Fruit fly (Drosophila melanogaster) whole organism, adult: ENCODE results near the gene CG46430.

Source experiments
- CG11617 ChIP-seq: fragments of 200-800 bp; sonication (Bioruptor generic); optimal IDR thresholded peaks from 2 replicates; lab custom pipeline; 2017; ENCODE audit warnings: mild to moderate bottlenecking, missing biosample characterization, missing genetic modification reagents, missing genetic modification characterization
- CG12768 ChIP-seq: fragments of 200-800 bp; sonication (Bioruptor generic); optimal IDR thresholded peaks from 2 replicates; lab custom pipeline; 2017; ENCODE audit warnings: missing biosample characterization, missing genetic modification characterization, mild to moderate bottlenecking, moderate library complexity, missing genetic modification reagents
- CG14711 ChIP-seq: fragments of 200-800 bp; sonication (Bioruptor generic); optimal IDR thresholded peaks from 2 replicates; lab custom pipeline; 2018; ENCODE audit warnings: missing biosample characterization, mild to moderate bottlenecking, missing genetic modification characterization, moderate library complexity
- CG1620 ChIP-seq: fragments of 200-800 bp; sonication (Bioruptor generic); optimal IDR thresholded peaks from 2 replicates; lab custom pipeline; 2016; ENCODE audit warnings: missing biosample characterization, missing genetic modification characterization
- CG33017 ChIP-seq: fragments of 200-800 bp; sonication (Bioruptor generic); optimal IDR thresholded peaks from 2 replicates; lab custom pipeline; 2018; ENCODE audit warnings: missing biosample characterization, mild to moderate bottlenecking, missing genetic modification characterization, moderate library complexity
- CG5204 ChIP-seq: fragments of 200-800 bp; sonication (Bioruptor generic); optimal IDR thresholded peaks from 2 replicates; lab custom pipeline; 2016; ENCODE audit warnings: missing biosample characterization, missing genetic modification characterization
- CG7045 ChIP-seq: fragments of 200-800 bp; sonication (Bioruptor generic); optimal IDR thresholded peaks from 2 replicates; lab custom pipeline; 2017; ENCODE audit warnings: missing biosample characterization, mild to moderate bottlenecking, missing genetic modification characterization
- CG7101 ChIP-seq: fragments of 200-800 bp; sonication (Bioruptor generic); optimal IDR thresholded peaks from 2 replicates; lab custom pipeline; 2018; ENCODE audit warnings: missing biosample characterization, mild to moderate bottlenecking, missing genetic modification characterization, moderate library complexity
- Clk ChIP-seq: fragments of 200-800 bp; sonication (Bioruptor generic); optimal IDR thresholded peaks from 2 replicates; lab custom pipeline; 2017; ENCODE audit warnings: missing biosample characterization, missing genetic modification characterization
- Crg-1 ChIP-seq: fragments of 200-800 bp; sonication (Bioruptor generic); optimal IDR thresholded peaks from 2 replicates; lab custom pipeline; 2016; ENCODE audit warnings: missing biosample characterization, missing genetic modification characterization
- Hr96 ChIP-seq: fragments of 200-800 bp; sonication (Bioruptor generic); optimal IDR thresholded peaks from 2 replicates; lab custom pipeline; 2016; ENCODE audit warnings: missing biosample characterization, missing genetic modification characterization
- Mnt ChIP-seq: fragments of 200-800 bp; sonication (Bioruptor generic); optimal IDR thresholded peaks from 2 replicates; lab custom pipeline; 2016; ENCODE audit warnings: missing biosample characterization, mild to moderate bottlenecking, missing genetic modification characterization
- bab1 ChIP-seq: fragments of 200-800 bp; sonication (Bioruptor generic); optimal IDR thresholded peaks from 3 replicates; lab custom pipeline; 2019; ENCODE audit warnings: missing biosample characterization, mild to moderate bottlenecking, missing genetic modification characterization, moderate library complexity
- cic ChIP-seq: fragments of 200-800 bp; sonication (Bioruptor generic); optimal IDR thresholded peaks from 2 replicates; lab custom pipeline; 2017; ENCODE audit warnings: missing biosample characterization, mild to moderate bottlenecking, missing genetic modification characterization, moderate library complexity
- cnc ChIP-seq, 2 experiments: fragments of >200 bp; optimal IDR thresholded peaks; 2 replicates each; lab custom pipeline; 2017
- kay ChIP-seq: fragments of 200-800 bp; sonication (Bioruptor generic); peaks from one replicate; lab custom pipeline; 2016; ENCODE audit warnings: missing biosample characterization, missing genetic modification characterization, borderline replicate concordance
- ovo ChIP-seq: fragments of 200-800 bp; sonication (Bioruptor generic); optimal IDR thresholded peaks from 2 replicates; lab custom pipeline; 2016; ENCODE audit warnings: missing biosample characterization, missing genetic modification characterization
- pad ChIP-seq: fragments of 200-800 bp; sonication (Bioruptor generic); optimal IDR thresholded peaks from 3 replicates; lab custom pipeline; 2017; ENCODE audit warnings: missing biosample characterization, missing genetic modification characterization, mild to moderate bottlenecking, moderate library complexity, missing genetic modification reagents
- tj ChIP-seq: fragments of 200-800 bp; sonication (Bioruptor generic); optimal IDR thresholded peaks from 3 replicates; lab custom pipeline; 2017; ENCODE audit warnings: missing biosample characterization, mild to moderate bottlenecking, missing genetic modification characterization, moderate library complexity
- toe ChIP-seq: fragments of 200-800 bp; sonication (Bioruptor generic); optimal IDR thresholded peaks from 2 replicates; lab custom pipeline; 2016; ENCODE audit warnings: missing biosample characterization, missing genetic modification characterization

The CG46430 gene

DNA sequence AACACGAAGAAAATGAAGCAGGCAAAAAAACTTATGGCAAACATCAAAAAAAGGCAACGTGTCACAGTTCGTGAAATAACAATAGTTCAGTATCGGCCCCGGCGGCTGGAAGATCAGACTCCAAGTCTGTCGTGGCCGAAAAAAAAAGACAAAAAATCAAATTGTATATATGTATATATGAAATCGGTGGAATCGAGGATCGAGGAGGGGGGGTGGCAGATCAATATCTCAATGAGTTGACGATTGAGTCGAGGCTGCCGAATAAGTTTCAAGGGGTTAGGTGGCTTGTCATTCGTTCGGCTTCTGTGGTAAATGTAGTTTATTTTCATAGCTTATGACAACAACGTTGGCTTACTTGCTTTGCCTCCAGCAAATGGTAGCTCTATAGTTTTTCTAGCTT is 35.8 kb upstream of the CG46430 start:
- TF ChIP-seq tj (GFP tag; lab: Kevin White, UChicago) (no peak), ovo (GFP tag; lab: Kevin White, UChicago) (no peak), cnc (optimal IDR thresholded peaks at IDR 0.05; lab: Kevin White, UChicago) (no peak), CG5204 (GFP tag; lab: Kevin White, UChicago) (no peak), toe (GFP tag; lab: Kevin White, UChicago) (no peak), CG12768 (GFP tag; lab: Kevin White, UChicago) (no peak), CG7045 (GFP tag; lab: Kevin White, UChicago) (no peak), CG1620 (no peak), Clk (GFP tag; lab: Kevin White, UChicago) (no peak), CG11617 (GFP tag; lab: Kevin White, UChicago) (no peak), Crg-1 (GFP tag; lab: Kevin White, UChicago) (no peak), kay (GFP tag; lab: Kevin White, UChicago) (no peak)

DNA sequence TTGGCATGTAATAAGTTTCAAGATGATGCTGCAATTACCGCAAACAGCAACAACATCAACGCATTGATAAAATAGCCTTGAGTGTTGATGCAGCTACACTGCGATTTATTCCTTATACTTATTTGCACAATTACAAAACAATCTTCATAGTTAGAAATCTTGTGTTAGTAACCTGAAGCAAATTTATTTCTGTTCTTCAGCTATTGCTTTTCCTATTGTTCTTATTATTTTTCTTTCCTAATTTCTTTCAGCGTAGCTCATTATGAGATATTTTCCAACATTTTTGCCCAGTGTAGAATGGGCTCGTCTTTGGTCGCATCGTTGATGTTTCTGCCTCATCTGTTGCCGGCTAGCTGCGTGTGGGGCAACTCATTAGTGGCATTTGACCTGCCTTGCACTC is 34.4 kb upstream of the CG46430 start:
- TF ChIP-seq toe (GFP tag; lab: Kevin White, UChicago) (no peak), ovo (GFP tag; lab: Kevin White, UChicago) (no peak), CG11617 (GFP tag; lab: Kevin White, UChicago) (no peak), CG5204 (GFP tag; lab: Kevin White, UChicago) (no peak), CG7045 (GFP tag; lab: Kevin White, UChicago) (no peak), cic (GFP tag; lab: Kevin White, UChicago) (no peak), kay (GFP tag; lab: Kevin White, UChicago) (no peak), CG12768 (GFP tag; lab: Kevin White, UChicago) (no peak), cnc (optimal IDR thresholded peaks at IDR 0.05; lab: Kevin White, UChicago) (no peak), Mnt (GFP tag; lab: Kevin White, UChicago) (no peak), pad (GFP tag; lab: Kevin White, UChicago) (no peak), Clk (GFP tag; lab: Kevin White, UChicago) (no peak)

dm6 chr3L:10446998-10447397 is 31.3 kb upstream of the CG46430 start:
- TF ChIP-seq CG12768 (GFP tag; lab: Kevin White, UChicago) (no peak), toe (GFP tag; lab: Kevin White, UChicago) (no peak), CG33017 (no peak), bab1 (GFP tag; lab: Kevin White, UChicago) (no peak), CG7045 (GFP tag; lab: Kevin White, UChicago) (no peak), CG5204 (GFP tag; lab: Kevin White, UChicago) (no peak), CG14711 (tag; lab: Kevin White, UChicago) (no peak), cnc (optimal IDR thresholded peaks at IDR 0.05; lab: Kevin White, UChicago) (no peak), CG7101 (tag; lab: Kevin White, UChicago) (no peak), Crg-1 (GFP tag; lab: Kevin White, UChicago) (no peak), CG1620 (no peak), cic (GFP tag; lab: Kevin White, UChicago) (no peak), tj (GFP tag; lab: Kevin White, UChicago) (no peak), pad (GFP tag; lab: Kevin White, UChicago) (no peak), CG11617 (GFP tag; lab: Kevin White, UChicago) (no peak), kay (GFP tag; lab: Kevin White, UChicago) (no peak)

- TF ChIP-seq Crg-1 (GFP tag; lab: Kevin White, UChicago) (no peak), kay (GFP tag; lab: Kevin White, UChicago) (no peak), CG7101 (tag; lab: Kevin White, UChicago) (no peak), bab1 (GFP tag; lab: Kevin White, UChicago) (no peak), cnc (optimal IDR thresholded peaks at IDR 0.05; lab: Kevin White, UChicago) (no peak), pad (GFP tag; lab: Kevin White, UChicago) (no peak), ovo (GFP tag; lab: Kevin White, UChicago) (no peak), Clk (GFP tag; lab: Kevin White, UChicago) (no peak), CG14711 (tag; lab: Kevin White, UChicago) (no peak), cic (GFP tag; lab: Kevin White, UChicago) (no peak), CG12768 (GFP tag; lab: Kevin White, UChicago) (no peak), tj (GFP tag; lab: Kevin White, UChicago) (no peak), Mnt (GFP tag; lab: Kevin White, UChicago) (no peak), toe (GFP tag; lab: Kevin White, UChicago) (no peak), Hr96 (GFP tag; lab: Kevin White, UChicago) (no peak), CG33017 (no peak), CG7045 (GFP tag; lab: Kevin White, UChicago) (no peak), CG5204 (GFP tag; lab: Kevin White, UChicago) (no peak)
Measured at dm6 chr3L:10449725-10450124, 28.6 kb upstream of the CG46430 start.

DNA sequence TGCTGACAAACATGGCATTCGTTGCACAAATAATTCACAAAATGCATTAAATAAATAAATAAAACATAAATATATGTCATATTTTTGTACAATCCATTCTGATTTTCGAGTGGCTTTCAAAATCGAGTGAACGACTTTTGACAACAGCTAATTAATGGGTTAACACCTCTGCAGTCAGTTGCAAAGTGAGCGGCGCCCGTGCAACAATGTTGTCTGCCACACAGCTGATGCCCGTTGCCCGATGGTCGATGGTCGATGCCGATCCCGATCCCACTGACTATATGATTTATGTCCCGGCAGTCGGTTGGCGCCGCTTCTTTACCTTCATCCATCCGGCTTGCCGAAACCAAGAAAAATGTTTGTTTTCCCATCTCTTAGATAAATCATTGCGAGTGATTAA is 19.2 kb upstream of the CG46430 start:
- TF ChIP-seq CG7045 (GFP tag; lab: Kevin White, UChicago) (no peak), Crg-1 (GFP tag; lab: Kevin White, UChicago) (no peak), ovo (GFP tag; lab: Kevin White, UChicago) (no peak), Clk (GFP tag; lab: Kevin White, UChicago) (no peak), CG33017 (no peak), toe (GFP tag; lab: Kevin White, UChicago) (no peak), CG1620 (no peak), Hr96 (GFP tag; lab: Kevin White, UChicago) (no peak), Mnt (GFP tag; lab: Kevin White, UChicago) (no peak), tj (GFP tag; lab: Kevin White, UChicago) (no peak), CG7101 (tag; lab: Kevin White, UChicago) (no peak), CG12768 (GFP tag; lab: Kevin White, UChicago) (no peak)
